Worm (Caenorhabditis elegans) whole organism, L1 larva: ENCODE results near the gene C01G6.2.

Source experiments
- C34B4.2 ChIP-seq: sonication (generic microtip); optimal IDR thresholded peaks from 2 replicates; lab custom pipeline; 2017; ENCODE audit warnings: mild to moderate bottlenecking, missing genetic modification characterization, missing compliant biosample characterization
- F16B12.6 ChIP-seq: fragments of 150-350 bp; optimal IDR thresholded peaks from 2 replicates; lab custom pipeline; 2014; ENCODE audit warnings: missing biosample characterization, missing genetic modification characterization
- Y116A8C.19 ChIP-seq: sonication (generic microtip); optimal IDR thresholded peaks from 2 replicates; lab custom pipeline; 2016; ENCODE audit warnings: missing compliant biosample characterization, missing genetic modification characterization, borderline replicate concordance
- ama-1 ChIP-seq: fragments of 150-350 bp; optimal IDR thresholded peaks from 2 replicates; lab custom pipeline; 2014
- ceh-63 ChIP-seq: fragments of 200-800 bp; sonication (Bioruptor generic); optimal IDR thresholded peaks from 2 replicates; lab custom pipeline; 2018; ENCODE audit warnings: mild to moderate bottlenecking, missing genetic modification characterization, missing compliant biosample characterization
- ceh-8 ChIP-seq: fragments of 200-800 bp; sonication (Bioruptor generic); optimal IDR thresholded peaks from 2 replicates; lab custom pipeline; 2018; ENCODE audit warnings: mild to moderate bottlenecking, missing genetic modification characterization, moderate library complexity, missing compliant biosample characterization
- ceh-82 ChIP-seq, 3 experiments: fragments of 150-350 bp in 1 of 3; sonication (generic microtip) in 2 of 3; optimal IDR thresholded peaks; 2 replicates each; lab custom pipeline; 2014 to 2017; ENCODE audit warnings: missing biosample characterization in 3 of 3, missing genetic modification characterization in 3 of 3
- ceh-88 ChIP-seq: fragments of 200-800 bp; sonication (Bioruptor generic); IDR thresholded peaks from 2 replicates; pipeline ENCODE4 v1.3.6; 2022; ENCODE audit warnings: missing genetic modification characterization, missing compliant biosample characterization
- ceh-90 ChIP-seq: sonication (generic microtip); optimal IDR thresholded peaks from 2 replicates; lab custom pipeline; 2016; ENCODE audit warnings: missing genetic modification characterization, missing compliant biosample characterization
- dsc-1 ChIP-seq: sonication (generic microtip); optimal IDR thresholded peaks from 2 replicates; lab custom pipeline; 2016; ENCODE audit warnings: mild to moderate bottlenecking, missing genetic modification characterization, missing compliant biosample characterization
- efl-3 ChIP-seq: fragments of 200-800 bp; sonication (Bioruptor generic); optimal IDR thresholded peaks from 2 replicates; lab custom pipeline; 2018; ENCODE audit warnings: mild to moderate bottlenecking, missing genetic modification characterization, missing compliant biosample characterization
- elt-2 ChIP-seq: sonication (generic microtip); optimal IDR thresholded peaks from 2 replicates; lab custom pipeline; 2016; ENCODE audit warnings: missing genetic modification characterization, mild to moderate bottlenecking, inconsistent platforms, missing compliant biosample characterization, missing genetic modification reagents
- elt-3 ChIP-seq, 6 experiments: fragments of 150-350 bp in 1 of 6; sonication (generic microtip); optimal IDR thresholded peaks; 2 replicates each; lab custom pipeline; 2017 to 2018; ENCODE audit warnings: missing biosample characterization in 6 of 6, missing genetic modification characterization in 6 of 6, inconsistent platforms in 1 of 6
- fkh-10 ChIP-seq: sonication (generic microtip); optimal IDR thresholded peaks from 2 replicates; lab custom pipeline; 2017; ENCODE audit warnings: missing biosample characterization, missing genetic modification reagents, missing genetic modification characterization
- fkh-8 ChIP-seq: sonication (generic microtip); optimal IDR thresholded peaks from 2 replicates; lab custom pipeline; 2016; ENCODE audit warnings: mild to moderate bottlenecking, missing genetic modification characterization, missing compliant biosample characterization
- grh-1 ChIP-seq: fragments of 200-800 bp; sonication (Bioruptor generic); IDR thresholded peaks from 2 replicates; pipeline ENCODE4 v1.3.6; 2022; ENCODE audit warnings: missing genetic modification reagents, missing genetic modification characterization, missing compliant biosample characterization
- hlh-17 ChIP-seq: fragments of 200-800 bp; sonication (Bioruptor generic); optimal IDR thresholded peaks from 2 replicates; lab custom pipeline; 2018; ENCODE audit warnings: missing genetic modification characterization, mild to moderate bottlenecking, missing compliant biosample characterization, moderate library complexity, borderline replicate concordance
- irx-1 ChIP-seq: sonication (generic microtip); optimal IDR thresholded peaks from 2 replicates; lab custom pipeline; 2016; ENCODE audit warnings: missing genetic modification characterization, missing compliant biosample characterization
- isw-1 ChIP-seq: fragments of 200-800 bp; sonication (Bioruptor generic); IDR thresholded peaks from 2 replicates; pipeline ENCODE4 v1.3.6; 2022; ENCODE audit warnings: missing genetic modification characterization, missing compliant biosample characterization
- jun-1 ChIP-seq: fragments of 150-350 bp; optimal IDR thresholded peaks from 2 replicates; lab custom pipeline; 2014; ENCODE audit warnings: missing biosample characterization, missing genetic modification reagents, missing genetic modification characterization
- lin-14 ChIP-seq: fragments of 200-800 bp; sonication (Bioruptor generic); optimal IDR thresholded peaks from 2 replicates; lab custom pipeline; 2018; ENCODE audit warnings: mild to moderate bottlenecking, missing genetic modification characterization, moderate library complexity, missing compliant biosample characterization
- lin-35 ChIP-seq, 2 experiments: fragments of 150-350 bp; optimal IDR thresholded peaks; 2 replicates each; lab custom pipeline; 2014; ENCODE audit warnings: missing biosample characterization in 2 of 2, missing genetic modification characterization in 2 of 2, missing genetic modification reagents in 2 of 2
- lin-39 ChIP-seq: fragments of 150-350 bp; optimal IDR thresholded peaks from 2 replicates; lab custom pipeline; 2014; ENCODE audit warnings: missing biosample characterization, missing genetic modification reagents, missing genetic modification characterization
- mab-9 ChIP-seq: fragments of 200-800 bp; sonication (Bioruptor generic); IDR thresholded peaks from 2 replicates; pipeline ENCODE4 v1.3.6; 2022; ENCODE audit warnings: missing genetic modification reagents, missing genetic modification characterization, missing compliant biosample characterization
- mdl-1 ChIP-seq, 2 experiments: fragments of 150-350 bp; optimal IDR thresholded peaks; 2 replicates each; lab custom pipeline; 2014 to 2017; ENCODE audit warnings: missing biosample characterization in 2 of 2, missing genetic modification characterization in 2 of 2, inconsistent platforms in 1 of 2
- mep-1 ChIP-seq: fragments of 150-350 bp; optimal IDR thresholded peaks from 2 replicates; lab custom pipeline; 2014; ENCODE audit warnings: missing biosample characterization, missing genetic modification characterization
- nhr-11 ChIP-seq: fragments of 150-350 bp; optimal IDR thresholded peaks from 2 replicates; lab custom pipeline; 2014; ENCODE audit warnings: missing biosample characterization, missing genetic modification characterization
- nhr-12 ChIP-seq: sonication (generic microtip); optimal IDR thresholded peaks from 2 replicates; lab custom pipeline; 2017; ENCODE audit warnings: missing biosample characterization, missing genetic modification characterization
- nhr-237 ChIP-seq: fragments of 150-350 bp; optimal IDR thresholded peaks from 2 replicates; lab custom pipeline; 2014; ENCODE audit warnings: missing biosample characterization, missing genetic modification characterization
- nhr-28 ChIP-seq: fragments of 150-350 bp; optimal IDR thresholded peaks from 2 replicates; lab custom pipeline; 2014; ENCODE audit warnings: missing biosample characterization, missing genetic modification characterization
- nhr-47 ChIP-seq: sonication (generic microtip); optimal IDR thresholded peaks from 2 replicates; lab custom pipeline; 2016; ENCODE audit warnings: mild to moderate bottlenecking, missing genetic modification characterization, moderate library complexity, missing compliant biosample characterization
- nhr-71 ChIP-seq: sonication (generic microtip); optimal IDR thresholded peaks from 2 replicates; lab custom pipeline; 2016; ENCODE audit warnings: mild to moderate bottlenecking, missing genetic modification characterization, moderate library complexity, missing compliant biosample characterization
- nhr-76 ChIP-seq: sonication (generic microtip); optimal IDR thresholded peaks from 2 replicates; lab custom pipeline; 2017; ENCODE audit warnings: missing biosample characterization, missing genetic modification characterization
- nhr-77 ChIP-seq: fragments of 150-350 bp; optimal IDR thresholded peaks from 2 replicates; lab custom pipeline; 2014; ENCODE audit warnings: missing biosample characterization, missing genetic modification characterization
- nhr-84 ChIP-seq: sonication (generic microtip); optimal IDR thresholded peaks from 2 replicates; lab custom pipeline; 2017; ENCODE audit warnings: missing biosample characterization, missing genetic modification characterization
- nhr-90 ChIP-seq: sonication (generic microtip); optimal IDR thresholded peaks from 2 replicates; lab custom pipeline; 2016; ENCODE audit warnings: mild to moderate bottlenecking, missing genetic modification characterization, missing compliant biosample characterization; ENCODE audit not compliant: poor library complexity
- pag-3 ChIP-seq: sonication (generic microtip); optimal IDR thresholded peaks from 2 replicates; lab custom pipeline; 2017; ENCODE audit warnings: missing genetic modification characterization, mild to moderate bottlenecking, missing compliant biosample characterization, antibody characterized with exemption, borderline replicate concordance; ENCODE audit not compliant: insufficient read depth
- pqm-1 ChIP-seq: sonication (generic microtip); optimal IDR thresholded peaks from 3 replicates; lab custom pipeline; 2017; ENCODE audit warnings: missing biosample characterization, missing genetic modification characterization
- rnt-1 ChIP-seq: sonication (generic microtip); optimal IDR thresholded peaks from 2 replicates; lab custom pipeline; 2016; ENCODE audit warnings: mild to moderate bottlenecking, missing genetic modification characterization, moderate library complexity, missing compliant biosample characterization
- skn-1 ChIP-seq: fragments of 150-350 bp; optimal IDR thresholded peaks from 2 replicates; lab custom pipeline; 2014; ENCODE audit warnings: missing biosample characterization, missing genetic modification characterization
- snpc-4 ChIP-seq: fragments of 150-350 bp; optimal IDR thresholded peaks from 2 replicates; lab custom pipeline; 2014; ENCODE audit warnings: missing biosample characterization, missing genetic modification characterization
- sox-4 ChIP-seq: sonication (generic microtip); optimal IDR thresholded peaks from 2 replicates; lab custom pipeline; 2016; ENCODE audit warnings: missing genetic modification characterization, missing compliant biosample characterization
- sptf-1 ChIP-seq: fragments of 150-350 bp; optimal IDR thresholded peaks from 2 replicates; lab custom pipeline; 2014; ENCODE audit warnings: missing biosample characterization, missing genetic modification characterization
- sup-37 ChIP-seq: fragments of 200-800 bp; sonication (Bioruptor generic); optimal IDR thresholded peaks from 2 replicates; lab custom pipeline; 2018; ENCODE audit warnings: mild to moderate bottlenecking, missing genetic modification characterization, missing compliant biosample characterization
- tlp-1 ChIP-seq: fragments of 150-350 bp; optimal IDR thresholded peaks from 2 replicates; lab custom pipeline; 2014; ENCODE audit warnings: missing biosample characterization, missing genetic modification characterization
- unc-130 ChIP-seq: fragments of 150-350 bp; optimal IDR thresholded peaks from 2 replicates; lab custom pipeline; 2017; ENCODE audit warnings: missing biosample characterization, missing genetic modification characterization, inconsistent platforms
- unc-30 ChIP-seq: sonication (generic microtip); optimal IDR thresholded peaks from 2 replicates; lab custom pipeline; 2017; ENCODE audit warnings: missing biosample characterization, missing genetic modification characterization
- unc-62 ChIP-seq: fragments of 150-350 bp; optimal IDR thresholded peaks from 2 replicates; lab custom pipeline; 2014; ENCODE audit warnings: missing biosample characterization, missing genetic modification reagents, missing genetic modification characterization
- unc-86 ChIP-seq: sonication (generic microtip); optimal IDR thresholded peaks from 2 replicates; lab custom pipeline; 2016; ENCODE audit warnings: missing genetic modification characterization, missing compliant biosample characterization
- unc-98 ChIP-seq: fragments of 200-800 bp; sonication (Bioruptor generic); IDR thresholded peaks from 2 replicates; pipeline ENCODE4 v1.3.6; 2022; ENCODE audit warnings: missing genetic modification characterization, missing compliant biosample characterization
- vab-15 ChIP-seq: sonication (generic microtip); optimal IDR thresholded peaks from 2 replicates; lab custom pipeline; 2017; ENCODE audit warnings: missing genotype, mild to moderate bottlenecking, missing genetic modification characterization, missing compliant biosample characterization
- zip-4 ChIP-seq: fragments of 200-800 bp; sonication (Bioruptor generic); optimal IDR thresholded peaks from 2 replicates; lab custom pipeline; 2018; ENCODE audit warnings: mild to moderate bottlenecking, missing genetic modification characterization, moderate library complexity, missing compliant biosample characterization

Gene C01G6.2

ce11 chrII:9282787-9283186, 15.9 kb downstream of the C01G6.2 start (continued):
- TF ChIP-seq nhr-237 (tag; lab: Kevin White, UChicago) (peak; percentile 89), nhr-47 (peak; percentile 92), lin-14 (peak; percentile 99), tlp-1 (tag; lab: Kevin White, UChicago) (no peak), unc-62 (peak; percentile 26), elt-2 (tag; lab: Kevin White, UChicago) (peak; percentile 77), nhr-84 (tag; lab: Kevin White, UChicago) (no peak), nhr-90 (peak; percentile 84), pag-3 (tag; lab: Kevin White, UChicago) (peak; percentile 18), C34B4.2 (tag; lab: Kevin White, UChicago) (peak; percentile 97), zip-4 (GFP tag; lab: Kevin White, UChicago) (peak; percentile 45), F16B12.6 (tag; lab: Kevin White, UChicago) (no peak), lin-35 (GFP tag; optimal IDR thresholded peaks at IDR 0.05; lab: Kevin White, UChicago) (peak; percentile 83 to 87), mab-9 (GFP tag; lab: Robert Waterston, UW) (peak; percentile 74; the same call in 1 of the 2 replicates), nhr-77 (peak; percentile 94), dsc-1 (peak; percentile 72), sup-37 (peak; percentile 62), nhr-76 (no peak), ceh-82 (tag; optimal IDR thresholded peaks at IDR 0.05; lab: Kevin White, UChicago) (peak; percentile 60 to 92 (median 75)), ceh-63 (GFP tag; lab: Kevin White, UChicago) (no peak), vab-15 (tag; lab: Kevin White, UChicago) (no peak), nhr-71 (tag; lab: Kevin White, UChicago) (peak; percentile 97), rnt-1 (peak; percentile 89), unc-86 (tag; lab: Kevin White, UChicago) (peak; percentile 88), nhr-28 (peak; percentile 8), efl-3 (GFP tag; lab: Kevin White, UChicago) (no peak), snpc-4 (tag; lab: Kevin White, UChicago) (peak; percentile 51), ceh-8 (peak; percentile 56), mdl-1 (tag; optimal IDR thresholded peaks at IDR 0.05; lab: Kevin White, UChicago) (peak in 1 of 2 experiments; percentile 90), grh-1 (GFP tag; lab: Robert Waterston, UW) (peak; percentile 70), unc-98 (GFP tag; lab: Robert Waterston, UW) (no peak), unc-30 (tag; lab: Kevin White, UChicago) (no peak), pqm-1 (tag; lab: Kevin White, UChicago) (no peak), fkh-8 (tag; lab: Kevin White, UChicago) (peak; percentile 95), lin-39 (tag; lab: Kevin White, UChicago) (no peak), elt-3 (tag; optimal IDR thresholded peaks at IDR 0.05; lab: Kevin White, UChicago) (peak in 4 of 6 experiments; percentile 48 to 78 (median 58)), ceh-88 (GFP tag; lab: Robert Waterston, UW) (no peak; the same call in 1 of the 2 replicates), fkh-10 (peak; percentile 81), sptf-1 (tag; lab: Kevin White, UChicago) (no peak)

- peak; percentile 97 for TF ChIP-seq unc-130 (tag; lab: Kevin White, UChicago)
- TF ChIP-seq Y116A8C.19 = no peak
- peak; percentile 66 for TF ChIP-seq skn-1
- TF ChIP-seq unc-62 = no peak
- TF ChIP-seq nhr-84 (tag; lab: Kevin White, UChicago) = no peak
- TF ChIP-seq ceh-90 (tag; lab: Kevin White, UChicago) = no peak
- peak; percentile 81 for TF ChIP-seq mep-1 (tag; lab: Kevin White, UChicago)
- TF ChIP-seq nhr-11 (tag; lab: Kevin White, UChicago) = peak; percentile 79
- TF ChIP-seq mdl-1 (tag; optimal IDR thresholded peaks at IDR 0.05; lab: Kevin White, UChicago) = peak in 1 of 2 experiments; percentile 98
- TF ChIP-seq isw-1 (GFP tag; lab: Robert Waterston, UW) = no peak
- peak; percentile 63 for TF ChIP-seq ama-1 (lab: Kevin White, UChicago)
- TF ChIP-seq nhr-12 (tag; lab: Kevin White, UChicago) = no peak
- peak; percentile 28 to 72 for TF ChIP-seq lin-35 (GFP tag; optimal IDR thresholded peaks at IDR 0.05; lab: Kevin White, UChicago)
- TF ChIP-seq sox-4 (tag; lab: Kevin White, UChicago) = no peak
- no peak for TF ChIP-seq hlh-17 (GFP tag; lab: Kevin White, UChicago)
- peak; percentile 73 for TF ChIP-seq jun-1
- no peak for TF ChIP-seq nhr-28
- TF ChIP-seq zip-4 (GFP tag; lab: Kevin White, UChicago) = peak; percentile 29
- TF ChIP-seq irx-1 (tag; lab: Kevin White, UChicago) = peak; percentile 57
These were observed 17.0 kb downstream of the C01G6.2 start for ce11 chrII:9283668-9284357.
